Fruit fly (Drosophila melanogaster): Measurements from ENCODE around the gene CG2061.

CG2061 gene

dm6 chrX:11092201-11092600 is at the start of gene CG2061:
CG2061 (plus strand) TSS chrX:11092492.
- TF ChIP-seq CG7045 (GFP tag; optimal IDR thresholded peaks at IDR 0.05): no peak
- no peak for TF ChIP-seq CG11617 (GFP tag; optimal IDR thresholded peaks at IDR 0.05)
- TF ChIP-seq ovo (GFP tag; optimal IDR thresholded peaks at IDR 0.05): no peak
- no peak for TF ChIP-seq Mnt (GFP tag; optimal IDR thresholded peaks at IDR 0.05)
- TF ChIP-seq cnc (optimal IDR thresholded peaks at IDR 0.05): no peak
- TF ChIP-seq CG12768 (GFP tag; optimal IDR thresholded peaks at IDR 0.05): no peak
- TF ChIP-seq Hr96 (GFP tag; optimal IDR thresholded peaks at IDR 0.05): no peak
- TF ChIP-seq CG14711 (tag; optimal IDR thresholded peaks at IDR 0.05): no peak
- no peak for TF ChIP-seq CG5204 (GFP tag; optimal IDR thresholded peaks at IDR 0.05)
- TF ChIP-seq CG33017 (tag; optimal IDR thresholded peaks at IDR 0.05): no peak
- TF ChIP-seq kay (GFP tag; ENCODE audit: borderline replicate concordance): no peak
- TF ChIP-seq pad (GFP tag; optimal IDR thresholded peaks at IDR 0.05): no peak
- no peak for TF ChIP-seq cic (GFP tag; optimal IDR thresholded peaks at IDR 0.05)
- TF ChIP-seq tj (GFP tag; optimal IDR thresholded peaks at IDR 0.05): no peak
- no peak for TF ChIP-seq bab1 (GFP tag; optimal IDR thresholded peaks at IDR 0.05)
- TF ChIP-seq Crg-1 (GFP tag; optimal IDR thresholded peaks at IDR 0.05): no peak
- no peak for TF ChIP-seq CG7101 (tag; optimal IDR thresholded peaks at IDR 0.05)
- no peak for TF ChIP-seq Clk (GFP tag; optimal IDR thresholded peaks at IDR 0.05)
- TF ChIP-seq toe (GFP tag; optimal IDR thresholded peaks at IDR 0.05): no peak
- TF ChIP-seq CG1620 (GFP tag; optimal IDR thresholded peaks at IDR 0.05): no peak

dm6 chrX:11044456-11044855 is 47.8 kb upstream of the CG2061 start, which contains the start of gene SmydA-4:
SmydA-4 (plus strand) TSS chrX:11044756.
- TF ChIP-seq CG33017 (tag; optimal IDR thresholded peaks at IDR 0.05) (no peak), Mnt (GFP tag; optimal IDR thresholded peaks at IDR 0.05) (no peak), cnc (optimal IDR thresholded peaks at IDR 0.05) (no peak)

dm6 chrX:11053456-11053855 is 38.8 kb upstream of the CG2061 start, which contains the start of gene CG1552:
CG1552 (minus strand) TSS chrX:11053556.
- TF ChIP-seq CG33017 (tag; optimal IDR thresholded peaks at IDR 0.05): no peak
- TF ChIP-seq toe (GFP tag; optimal IDR thresholded peaks at IDR 0.05): no peak
- TF ChIP-seq CG11617 (GFP tag; optimal IDR thresholded peaks at IDR 0.05): no peak
- no peak for TF ChIP-seq cic (GFP tag; optimal IDR thresholded peaks at IDR 0.05)
- TF ChIP-seq Crg-1 (GFP tag; optimal IDR thresholded peaks at IDR 0.05): no peak
- no peak for TF ChIP-seq Clk (GFP tag; optimal IDR thresholded peaks at IDR 0.05)
- no peak for TF ChIP-seq cnc (optimal IDR thresholded peaks at IDR 0.05)
- TF ChIP-seq pad (GFP tag; optimal IDR thresholded peaks at IDR 0.05): no peak
- no peak for TF ChIP-seq bab1 (GFP tag; optimal IDR thresholded peaks at IDR 0.05)
- TF ChIP-seq CG7101 (tag; optimal IDR thresholded peaks at IDR 0.05): no peak
- no peak for TF ChIP-seq CG1620 (GFP tag; optimal IDR thresholded peaks at IDR 0.05)
- no peak for TF ChIP-seq CG5204 (GFP tag; optimal IDR thresholded peaks at IDR 0.05)
- TF ChIP-seq kay (GFP tag; ENCODE audit: borderline replicate concordance): no peak
- TF ChIP-seq CG7045 (GFP tag; optimal IDR thresholded peaks at IDR 0.05): no peak
- TF ChIP-seq Hr96 (GFP tag; optimal IDR thresholded peaks at IDR 0.05): no peak

dm6 chrX:11059519-11059918 is 32.8 kb upstream of the CG2061 start, which contains the start of gene CG1545:
CG1545 (minus strand) TSS chrX:11059619.
- TF ChIP-seq bab1 (GFP tag; optimal IDR thresholded peaks at IDR 0.05): no peak
- no peak for TF ChIP-seq pad (GFP tag; optimal IDR thresholded peaks at IDR 0.05)
- TF ChIP-seq CG7101 (tag; optimal IDR thresholded peaks at IDR 0.05): no peak
- no peak for TF ChIP-seq CG7045 (GFP tag; optimal IDR thresholded peaks at IDR 0.05)
- TF ChIP-seq Hr96 (GFP tag; optimal IDR thresholded peaks at IDR 0.05): no peak
- no peak for TF ChIP-seq CG14711 (tag; optimal IDR thresholded peaks at IDR 0.05)
- TF ChIP-seq Crg-1 (GFP tag; optimal IDR thresholded peaks at IDR 0.05): no peak
- no peak for TF ChIP-seq CG1620 (GFP tag; optimal IDR thresholded peaks at IDR 0.05)
- TF ChIP-seq cic (GFP tag; optimal IDR thresholded peaks at IDR 0.05): no peak
- no peak for TF ChIP-seq tj (GFP tag; optimal IDR thresholded peaks at IDR 0.05)

dm6 chrX:11063070-11063469 is 29.2 kb upstream of the CG2061 start, which contains the start of gene CG1537:
CG1537 (minus strand) TSS chrX:11063170.
- TF ChIP-seq CG5204 (GFP tag; optimal IDR thresholded peaks at IDR 0.05): no peak
- TF ChIP-seq CG7101 (tag; optimal IDR thresholded peaks at IDR 0.05): no peak
- TF ChIP-seq CG14711 (tag; optimal IDR thresholded peaks at IDR 0.05): no peak
- no peak for TF ChIP-seq bab1 (GFP tag; optimal IDR thresholded peaks at IDR 0.05)
- no peak for TF ChIP-seq CG12768 (GFP tag; optimal IDR thresholded peaks at IDR 0.05)
- no peak for TF ChIP-seq CG33017 (tag; optimal IDR thresholded peaks at IDR 0.05)
- TF ChIP-seq CG1620 (GFP tag; optimal IDR thresholded peaks at IDR 0.05): no peak

- TF ChIP-seq kay (GFP tag; ENCODE audit: borderline replicate concordance): no peak
- no peak for TF ChIP-seq CG11617 (GFP tag; optimal IDR thresholded peaks at IDR 0.05)
- TF ChIP-seq Crg-1 (GFP tag; optimal IDR thresholded peaks at IDR 0.05): no peak
- TF ChIP-seq cnc (optimal IDR thresholded peaks at IDR 0.05): no peak
- no peak for TF ChIP-seq Mnt (GFP tag; optimal IDR thresholded peaks at IDR 0.05)
- TF ChIP-seq CG5204 (GFP tag; optimal IDR thresholded peaks at IDR 0.05): no peak
- TF ChIP-seq Hr96 (GFP tag; optimal IDR thresholded peaks at IDR 0.05): no peak
- no peak for TF ChIP-seq pad (GFP tag; optimal IDR thresholded peaks at IDR 0.05)
- TF ChIP-seq CG7045 (GFP tag; optimal IDR thresholded peaks at IDR 0.05): no peak
- TF ChIP-seq CG33017 (tag; optimal IDR thresholded peaks at IDR 0.05): no peak
- no peak for TF ChIP-seq cic (GFP tag; optimal IDR thresholded peaks at IDR 0.05)
- no peak for TF ChIP-seq CG14711 (tag; optimal IDR thresholded peaks at IDR 0.05)
- no peak for TF ChIP-seq Clk (GFP tag; optimal IDR thresholded peaks at IDR 0.05)
These were observed 26.0 kb upstream of the CG2061 start, which contains the start of gene CG15203 for dm6 chrX:11066252-11066651. CG15203 (plus strand) TSS chrX:11066552.

dm6 chrX:11081242-11081641 is 11.1 kb upstream of the CG2061 start:
- TF ChIP-seq CG33017 (tag; optimal IDR thresholded peaks at IDR 0.05) (peak; percentile 61), CG5204 (GFP tag; optimal IDR thresholded peaks at IDR 0.05) (peak; percentile 6), CG11617 (GFP tag; optimal IDR thresholded peaks at IDR 0.05) (peak; percentile 9), kay (GFP tag; ENCODE audit: borderline replicate concordance) (no peak), Clk (GFP tag; optimal IDR thresholded peaks at IDR 0.05) (peak; percentile 14), CG12768 (GFP tag; optimal IDR thresholded peaks at IDR 0.05) (peak; percentile 53), bab1 (GFP tag; optimal IDR thresholded peaks at IDR 0.05) (peak; percentile 28), Crg-1 (GFP tag; optimal IDR thresholded peaks at IDR 0.05) (no peak), Hr96 (GFP tag; optimal IDR thresholded peaks at IDR 0.05) (no peak), toe (GFP tag; optimal IDR thresholded peaks at IDR 0.05) (peak; percentile 35), CG7045 (GFP tag; optimal IDR thresholded peaks at IDR 0.05) (peak; percentile 52), CG14711 (tag; optimal IDR thresholded peaks at IDR 0.05) (peak; percentile 50), CG7101 (tag; optimal IDR thresholded peaks at IDR 0.05) (peak; percentile 56), pad (GFP tag; optimal IDR thresholded peaks at IDR 0.05) (peak; percentile 28)

Data from whole organism, adult.